Fruit fly (Drosophila melanogaster) whole organism, embryonic: Measurements from ENCODE around the gene Cyp313a2.

Source experiments
- Asciz ChIP-seq: fragments of 200-800 bp; sonication (Bioruptor generic); optimal IDR thresholded peaks from 2 replicates; lab custom pipeline; 2017; ENCODE audit warnings: missing biosample characterization, mild to moderate bottlenecking, missing genetic modification characterization, missing genetic modification reagents
- CG10321 ChIP-seq: fragments of 200-800 bp; sonication (Bioruptor generic); IDR thresholded peaks from 2 replicates; pipeline ENCODE4 v1.3.6; 2022; ENCODE audit warnings: missing biosample characterization, missing genetic modification characterization
- CG11093 ChIP-seq: fragments of 200-800 bp; sonication (Bioruptor generic); IDR thresholded peaks from 3 replicates; pipeline ENCODE4 v1.3.6; 2022; ENCODE audit warnings: missing biosample characterization, missing genetic modification characterization
- CG11723 ChIP-seq: fragments of 200-800 bp; sonication (Bioruptor generic); optimal IDR thresholded peaks from 2 replicates; lab custom pipeline; 2017; ENCODE audit warnings: missing biosample characterization, mild to moderate bottlenecking, missing genetic modification characterization
- CG13775 ChIP-seq: fragments of 200-800 bp; sonication (Bioruptor generic); optimal IDR thresholded peaks from 3 replicates; lab custom pipeline; 2017; ENCODE audit warnings: missing biosample characterization, mild to moderate bottlenecking, missing genetic modification characterization
- CG14710 ChIP-seq: fragments of 200-800 bp; sonication (Bioruptor generic); optimal IDR thresholded peaks from 3 replicates; lab custom pipeline; 2019; ENCODE audit warnings: missing biosample characterization, mild to moderate bottlenecking, missing genetic modification characterization, moderate library complexity
- CG14965 ChIP-seq: fragments of 200-800 bp; sonication (Bioruptor generic); optimal IDR thresholded peaks from 2 replicates; lab custom pipeline; 2016; ENCODE audit warnings: missing biosample characterization, missing genetic modification characterization, borderline replicate concordance
- CG15269 ChIP-seq: fragments of 200-800 bp; sonication (Bioruptor generic); optimal IDR thresholded peaks from 2 replicates; lab custom pipeline; 2018; ENCODE audit warnings: missing biosample characterization, mild to moderate bottlenecking, missing genetic modification characterization, moderate library complexity
- CG16863 ChIP-seq: fragments of 200-800 bp; sonication (Bioruptor generic); optimal IDR thresholded peaks from 3 replicates; lab custom pipeline; 2016; ENCODE audit warnings: missing biosample characterization, missing genetic modification characterization
- CG17361 ChIP-seq: fragments of 200-800 bp; sonication (Bioruptor generic); IDR thresholded peaks from 3 replicates; pipeline ENCODE4 v1.3.6; 2022; ENCODE audit warnings: missing biosample characterization, missing genetic modification characterization
- CG17385 ChIP-seq: fragments of 200-800 bp; sonication (Bioruptor generic); optimal IDR thresholded peaks from 3 replicates; lab custom pipeline; 2018; ENCODE audit warnings: missing biosample characterization, mild to moderate bottlenecking, missing genetic modification characterization
- CG18619 ChIP-seq: fragments of 200-800 bp; sonication (Bioruptor generic); optimal IDR thresholded peaks from 3 replicates; lab custom pipeline; 2017; ENCODE audit warnings: missing biosample characterization, mild to moderate bottlenecking, missing genetic modification characterization
- CG3407 ChIP-seq: fragments of 200-800 bp; sonication (Bioruptor generic); optimal IDR thresholded peaks from 2 replicates; lab custom pipeline; 2018; ENCODE audit warnings: missing biosample characterization, mild to moderate bottlenecking, missing genetic modification characterization
- CG4404 ChIP-seq: fragments of 200-800 bp; sonication (Bioruptor generic); IDR thresholded peaks from 2 replicates; pipeline ENCODE4 v1.3.6; 2022; ENCODE audit warnings: missing biosample characterization, missing genetic modification characterization
- CG4707 ChIP-seq: fragments of 200-800 bp; sonication (Bioruptor generic); optimal IDR thresholded peaks from 2 replicates; lab custom pipeline; 2018; ENCODE audit warnings: missing biosample characterization, mild to moderate bottlenecking, missing genetic modification characterization, moderate library complexity
- CG4854 ChIP-seq: fragments of 200-800 bp; sonication (Bioruptor generic); optimal IDR thresholded peaks from 2 replicates; lab custom pipeline; 2016; ENCODE audit warnings: missing biosample characterization, missing genetic modification characterization, inconsistent platforms
- CG6175 ChIP-seq: fragments of 200-800 bp; sonication (Bioruptor generic); IDR thresholded peaks from 3 replicates; pipeline ENCODE4 v1.3.6; 2022; ENCODE audit warnings: missing biosample characterization, missing genetic modification characterization
- CG6765 ChIP-seq: fragments of 200-800 bp; sonication (Bioruptor generic); optimal IDR thresholded peaks from 3 replicates; lab custom pipeline; 2017; ENCODE audit warnings: missing biosample characterization, mild to moderate bottlenecking, missing genetic modification characterization
- CG8924 ChIP-seq: fragments of 200-800 bp; optimal IDR thresholded peaks from 3 replicates; lab custom pipeline; 2019; ENCODE audit warnings: missing biosample characterization, mild to moderate bottlenecking, missing genetic modification characterization, moderate library complexity
- CG9437 ChIP-seq: fragments of 200-800 bp; sonication (Bioruptor generic); optimal IDR thresholded peaks from 2 replicates; lab custom pipeline; 2018; ENCODE audit warnings: missing biosample characterization, mild to moderate bottlenecking, missing genetic modification characterization
- CG9609 ChIP-seq: fragments of 200-800 bp; sonication (Bioruptor generic); optimal IDR thresholded peaks from 3 replicates; lab custom pipeline; 2016; ENCODE audit warnings: missing biosample characterization, missing genetic modification characterization
- CkIIα-i1 ChIP-seq: fragments of 200-800 bp; sonication (Bioruptor generic); IDR thresholded peaks from 2 replicates; pipeline ENCODE4 v1.3.6; 2022; ENCODE audit warnings: missing biosample characterization, missing genetic modification characterization
- Ets65A ChIP-seq: fragments of 200-800 bp; sonication (Bioruptor generic); peaks from one replicate; lab custom pipeline; 2016; ENCODE audit warnings: missing biosample characterization, missing genetic modification characterization
- Fer1 ChIP-seq: fragments of 200-800 bp; sonication (Bioruptor generic); optimal IDR thresholded peaks from 2 replicates; lab custom pipeline; 2017; ENCODE audit warnings: missing biosample characterization, mild to moderate bottlenecking, missing genetic modification characterization
- Hr78 ChIP-seq, 2 experiments: fragments of 200-800 bp in 1 of 2; fragments of >200 bp in 1 of 2; sonication (Bioruptor generic) in 1 of 2; optimal IDR thresholded peaks; 2 replicates each; lab custom pipeline; 2017 to 2019; ENCODE audit warnings: missing biosample characterization in 2 of 2, missing genetic modification characterization in 2 of 2, mild to moderate bottlenecking in 1 of 2, moderate library complexity in 1 of 2
- Hsf ChIP-seq: fragments of 200-800 bp; sonication (Bioruptor generic); optimal IDR thresholded peaks from 3 replicates; lab custom pipeline; 2016; ENCODE audit warnings: missing biosample characterization, missing genetic modification characterization
- Neu2 ChIP-seq: fragments of 200-800 bp; sonication (Bioruptor generic); optimal IDR thresholded peaks from 3 replicates; lab custom pipeline; 2016; ENCODE audit warnings: missing biosample characterization, missing genetic modification characterization, borderline replicate concordance
- Rfx ChIP-seq: fragments of 200-800 bp; sonication (Bioruptor generic); IDR thresholded peaks from 2 replicates; pipeline ENCODE4 v1.3.6; 2022; ENCODE audit warnings: missing biosample characterization, missing genetic modification characterization
- ac ChIP-seq: fragments of 200-800 bp; sonication (Bioruptor generic); optimal IDR thresholded peaks from 3 replicates; lab custom pipeline; 2017; ENCODE audit warnings: missing biosample characterization, mild to moderate bottlenecking, missing genetic modification characterization
- ato ChIP-seq: fragments of 200-800 bp; sonication (Bioruptor generic); IDR thresholded peaks from 2 replicates; pipeline ENCODE4 v1.3.6; 2022; ENCODE audit warnings: missing biosample characterization, missing genetic modification characterization; ENCODE audit not compliant: partially characterized antibody
- bigmax ChIP-seq: fragments of 200-800 bp; sonication (Bioruptor generic); optimal IDR thresholded peaks from 2 replicates; lab custom pipeline; 2018; ENCODE audit warnings: missing biosample characterization, mild to moderate bottlenecking, missing genetic modification characterization
- btn ChIP-seq: fragments of 200-800 bp; sonication (Bioruptor generic); optimal IDR thresholded peaks from 2 replicates; lab custom pipeline; 2016; ENCODE audit warnings: missing biosample characterization, missing genetic modification characterization
- caup ChIP-seq: fragments of 200-800 bp; sonication (Bioruptor generic); optimal IDR thresholded peaks from 3 replicates; lab custom pipeline; 2017; ENCODE audit warnings: missing biosample characterization, mild to moderate bottlenecking, missing genetic modification characterization, moderate library complexity; ENCODE audit not compliant: severe bottlenecking
- danr ChIP-seq: fragments of 200-800 bp; sonication (Bioruptor generic); IDR thresholded peaks from 2 replicates; pipeline ENCODE4 v1.3.6; 2022; ENCODE audit warnings: missing biosample characterization, missing genetic modification characterization
- disco-r ChIP-seq: fragments of 200-800 bp; sonication (Bioruptor generic); optimal IDR thresholded peaks from 2 replicates; lab custom pipeline; 2016; ENCODE audit warnings: missing biosample characterization, missing genetic modification characterization
- grn ChIP-seq: fragments of 200-800 bp; sonication (Bioruptor generic); optimal IDR thresholded peaks from 3 replicates; lab custom pipeline; 2017; ENCODE audit warnings: missing biosample characterization, missing genetic modification characterization
- h ChIP-seq: fragments of >200 bp; optimal IDR thresholded peaks from 2 replicates; lab custom pipeline; 2017
- ind ChIP-seq: fragments of 200-800 bp; sonication (Bioruptor generic); optimal IDR thresholded peaks from 3 replicates; lab custom pipeline; 2016; ENCODE audit warnings: missing biosample characterization, missing genetic modification characterization
- kah ChIP-seq: fragments of 200-800 bp; sonication (Bioruptor generic); optimal IDR thresholded peaks from 2 replicates; lab custom pipeline; 2018; ENCODE audit warnings: missing biosample characterization, mild to moderate bottlenecking, missing genetic modification characterization
- lbe ChIP-seq: fragments of 200-800 bp; sonication (Bioruptor generic); optimal IDR thresholded peaks from 2 replicates; lab custom pipeline; 2016; ENCODE audit warnings: missing biosample characterization, mild to moderate bottlenecking, missing genetic modification characterization
- onecut ChIP-seq: fragments of 200-800 bp; sonication (Bioruptor generic); IDR thresholded peaks from 2 replicates; pipeline ENCODE4 v1.3.6; 2022; ENCODE audit warnings: missing biosample characterization, missing genetic modification characterization
- pan ChIP-seq, 4 experiments: fragments of >200 bp in 3 of 4; fragments of 200-800 bp in 1 of 4; sonication (Bioruptor generic) in 1 of 4; optimal IDR thresholded peaks in 3 of 4; IDR thresholded peaks in 1 of 4; 2 replicates each; pipeline versions ENCODE4 v1.3.6 to Lab custom; 2017 to 2022; ENCODE audit warnings: missing biosample characterization in 2 of 4, missing genetic modification characterization in 2 of 4, mixed read lengths in 1 of 4
- pho ChIP-seq: fragments of 200-800 bp; sonication (Bioruptor generic); optimal IDR thresholded peaks from 2 replicates; lab custom pipeline; 2016; ENCODE audit warnings: missing biosample characterization, missing genetic modification characterization
- salm ChIP-seq: fragments of 200-800 bp; sonication (Bioruptor generic); optimal IDR thresholded peaks from 2 replicates; lab custom pipeline; 2018; ENCODE audit warnings: missing biosample characterization, mild to moderate bottlenecking, missing genetic modification characterization
- sd ChIP-seq: fragments of 200-800 bp; sonication (Bioruptor generic); optimal IDR thresholded peaks from 3 replicates; lab custom pipeline; 2018; ENCODE audit warnings: missing biosample characterization, mild to moderate bottlenecking, missing genetic modification characterization, moderate library complexity
- sima ChIP-seq: fragments of 200-800 bp; sonication (Bioruptor generic); optimal IDR thresholded peaks from 2 replicates; lab custom pipeline; 2016; ENCODE audit warnings: missing biosample characterization, missing genetic modification characterization
- slou ChIP-seq: fragments of 200-800 bp; sonication (Bioruptor generic); optimal IDR thresholded peaks from 3 replicates; lab custom pipeline; 2016; ENCODE audit warnings: missing biosample characterization, missing genetic modification characterization
- tap ChIP-seq: fragments of 200-800 bp; optimal IDR thresholded peaks from 3 replicates; lab custom pipeline; 2019; ENCODE audit warnings: missing biosample characterization, mild to moderate bottlenecking, missing genetic modification characterization, moderate library complexity
- tgo ChIP-seq: fragments of 200-800 bp; sonication (Bioruptor generic); IDR thresholded peaks from 3 replicates; pipeline ENCODE4 v1.3.6; 2022; ENCODE audit warnings: missing biosample characterization, missing genetic modification characterization
- zfh1 ChIP-seq: fragments of 200-800 bp; sonication (Bioruptor generic); IDR thresholded peaks from 3 replicates; pipeline ENCODE4 v1.3.6; 2022; ENCODE audit warnings: missing biosample characterization, missing genetic modification characterization

Cyp313a2 gene

DNA sequence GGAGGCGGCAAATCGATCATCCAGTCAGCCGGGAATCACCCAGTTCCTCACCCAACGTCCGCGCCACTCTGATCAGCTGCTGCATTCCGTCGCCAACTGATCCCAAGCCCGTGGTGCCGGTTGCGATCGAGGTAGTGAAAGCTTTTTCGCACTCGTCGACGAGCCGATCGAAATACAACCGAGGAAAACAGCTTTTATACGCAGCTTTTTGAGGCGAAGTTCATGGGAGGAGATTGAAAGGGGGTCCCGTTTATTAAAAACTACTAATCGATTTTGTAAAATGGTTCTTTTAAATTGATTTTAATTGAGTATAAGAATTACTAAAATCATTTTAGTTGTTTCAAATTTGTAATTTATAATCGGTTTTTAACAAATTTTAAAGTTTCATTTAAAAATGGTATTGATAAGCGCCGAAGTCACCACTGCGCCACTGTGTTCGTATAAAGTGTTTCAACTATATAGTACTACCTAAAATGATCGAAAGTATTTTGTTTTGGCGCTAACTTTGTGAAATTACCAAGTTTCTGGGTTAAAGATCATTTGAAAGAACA lies 15.3 kb downstream of the Cyp313a2 start, which contains the start of gene CG4860 (continued):
- peak; percentile 89 for TF ChIP-seq tgo (GFP tag; lab: Robert Waterston, UW)
- TF ChIP-seq ato (GFP tag; lab: Robert Waterston, UW): no peak
- peak; percentile 83; the same call in 2 of the 3 replicates for TF ChIP-seq CG6175 (GFP tag; lab: Robert Waterston, UW)
- peak; percentile 85 for TF ChIP-seq pho (GFP tag; lab: Kevin White, UChicago)
- TF ChIP-seq CG14965: no peak
- peak; percentile 64 for TF ChIP-seq onecut
- peak; percentile 82 for TF ChIP-seq CG9609 (GFP tag; lab: Kevin White, UChicago)
- TF ChIP-seq CkIIα-i1 (GFP tag; lab: Robert Waterston, UW): no peak
- peak; percentile 81 for TF ChIP-seq salm (tag; lab: Kevin White, UChicago)
- no peak for TF ChIP-seq CG4707
- peak; percentile 84 for TF ChIP-seq caup (GFP tag; lab: Kevin White, UChicago)
- TF ChIP-seq CG15269 (tag; lab: Kevin White, UChicago): peak; percentile 93
- peak; percentile 78; the same call in 2 of the 3 replicates for TF ChIP-seq zfh1
- peak; percentile 80 for TF ChIP-seq CG17385 (GFP tag; lab: Kevin White, UChicago)
- peak; percentile 53; the same call in 1 of the 3 replicates for TF ChIP-seq CG11093 (GFP tag; lab: Robert Waterston, UW)
- peak; percentile 61 for TF ChIP-seq CG14710 (tag; lab: Kevin White, UChicago)
- TF ChIP-seq CG18619 (GFP tag; lab: Kevin White, UChicago): peak; percentile 85
- TF ChIP-seq pan (optimal IDR thresholded peaks at IDR 0.05; lab: Kevin White, UChicago): no peak
- TF ChIP-seq pan (GFP tag; optimal IDR thresholded peaks at IDR 0.05 in 1 of 2, IDR thresholded peaks at IDR 0.05 in 1 of 2): peak in 1 of 2 experiments; percentile 92
- TF ChIP-seq CG3407: peak; percentile 74
- TF ChIP-seq CG4404 (GFP tag; lab: Robert Waterston, UW): 0 out of 2 replicates have a peak, but pooled peaks have one; percentile 35
- no peak for TF ChIP-seq h (lab: Kevin White, UChicago)
- TF ChIP-seq CG11723 (GFP tag; lab: Kevin White, UChicago): peak; percentile 57
- peak; percentile 1 for TF ChIP-seq sima
- TF ChIP-seq btn: peak; percentile 61
- TF ChIP-seq CG8924: peak; percentile 85
- TF ChIP-seq CG9437 (GFP tag; lab: Kevin White, UChicago): peak; percentile 62
- TF ChIP-seq Hr78 (GFP tag; optimal IDR thresholded peaks at IDR 0.05; lab: Kevin White, UChicago): no peak
- peak; percentile 78 for TF ChIP-seq CG13775 (GFP tag; lab: Kevin White, UChicago)
- peak; percentile 90 for TF ChIP-seq Hsf (GFP tag; lab: Kevin White, UChicago)
- TF ChIP-seq ind: peak; percentile 87
- peak; percentile 63 for TF ChIP-seq tap (tag; lab: Kevin White, UChicago)
- TF ChIP-seq ac (GFP tag; lab: Kevin White, UChicago): no peak
- TF ChIP-seq disco-r (GFP tag; lab: Kevin White, UChicago): peak; percentile 65
- TF ChIP-seq lbe (GFP tag; lab: Kevin White, UChicago): peak; percentile 85
- peak; percentile 71; the same call in 1 of the 2 replicates for TF ChIP-seq danr (GFP tag; lab: Robert Waterston, UW)
- peak; percentile 64 for TF ChIP-seq CG4854 (GFP tag; lab: Kevin White, UChicago)
- TF ChIP-seq sd (tag; lab: Kevin White, UChicago): no peak
- TF ChIP-seq Fer1 (GFP tag; lab: Kevin White, UChicago): no peak
- peak; percentile 63 for TF ChIP-seq kah (GFP tag; lab: Kevin White, UChicago)
- TF ChIP-seq bigmax (GFP tag; lab: Kevin White, UChicago): no peak
- TF ChIP-seq slou (GFP tag; lab: Kevin White, UChicago): peak; percentile 84
- no peak for TF ChIP-seq Asciz
- no peak; the same call in 2 of the 3 replicates for TF ChIP-seq CG17361 (GFP tag; lab: Robert Waterston, UW)
- peak; percentile 60 for TF ChIP-seq CG10321 (GFP tag; lab: Robert Waterston, UW)
- peak; percentile 94 for TF ChIP-seq Rfx
- no peak for TF ChIP-seq grn (GFP tag; lab: Kevin White, UChicago)
- peak; percentile 98 for TF ChIP-seq Ets65A (GFP tag; lab: Kevin White, UChicago)
- peak; percentile 79 for TF ChIP-seq CG6765 (GFP tag; lab: Kevin White, UChicago)
- TF ChIP-seq CG16863: peak; percentile 84
- TF ChIP-seq Neu2 (GFP tag; lab: Kevin White, UChicago): no peak
